Worm (Caenorhabditis elegans) whole organism, L1 larva: ENCODE data around the gene C35B1.4.

Experiments used
- C34B4.2 ChIP-seq: sonication (generic microtip); optimal IDR thresholded peaks from 2 replicates; lab custom pipeline; 2017; ENCODE audit warnings: mild to moderate bottlenecking, missing genetic modification characterization, missing compliant biosample characterization
- F16B12.6 ChIP-seq: fragments of 150-350 bp; optimal IDR thresholded peaks from 2 replicates; lab custom pipeline; 2014; ENCODE audit warnings: missing biosample characterization, missing genetic modification characterization
- Y116A8C.19 ChIP-seq: sonication (generic microtip); optimal IDR thresholded peaks from 2 replicates; lab custom pipeline; 2016; ENCODE audit warnings: missing compliant biosample characterization, missing genetic modification characterization, borderline replicate concordance
- aha-1 ChIP-seq: fragments of 150-350 bp; optimal IDR thresholded peaks from 2 replicates; lab custom pipeline; 2014; ENCODE audit warnings: missing biosample characterization, missing genetic modification characterization
- aly-2 ChIP-seq: fragments of 150-350 bp; optimal IDR thresholded peaks from 2 replicates; lab custom pipeline; 2014; ENCODE audit warnings: missing biosample characterization, missing genetic modification characterization
- ama-1 ChIP-seq: fragments of 150-350 bp; optimal IDR thresholded peaks from 2 replicates; lab custom pipeline; 2014
- blmp-1 ChIP-seq: fragments of 150-350 bp; optimal IDR thresholded peaks from 2 replicates; lab custom pipeline; 2014; ENCODE audit warnings: missing biosample characterization, missing genetic modification characterization
- ceh-8 ChIP-seq: fragments of 200-800 bp; sonication (Bioruptor generic); optimal IDR thresholded peaks from 2 replicates; lab custom pipeline; 2018; ENCODE audit warnings: mild to moderate bottlenecking, missing genetic modification characterization, moderate library complexity, missing compliant biosample characterization
- ceh-82 ChIP-seq, 3 experiments: fragments of 150-350 bp in 1 of 3; sonication (generic microtip) in 2 of 3; optimal IDR thresholded peaks; 2 replicates each; lab custom pipeline; 2014 to 2017; ENCODE audit warnings: missing biosample characterization in 3 of 3, missing genetic modification characterization in 3 of 3
- ceh-90 ChIP-seq: sonication (generic microtip); optimal IDR thresholded peaks from 2 replicates; lab custom pipeline; 2016; ENCODE audit warnings: missing genetic modification characterization, missing compliant biosample characterization
- ces-1 ChIP-seq: fragments of 150-350 bp; optimal IDR thresholded peaks from 2 replicates; lab custom pipeline; 2014; ENCODE audit warnings: missing biosample characterization, missing genetic modification reagents, missing genetic modification characterization
- dpl-1 ChIP-seq, 3 experiments: fragments of 150-350 bp in 2 of 3; sonication (generic microtip) in 1 of 3; optimal IDR thresholded peaks; 2 replicates each; lab custom pipeline; 2014 to 2017; ENCODE audit warnings: missing biosample characterization in 3 of 3, missing genetic modification characterization in 3 of 3, missing genetic modification reagents in 3 of 3
- dsc-1 ChIP-seq: sonication (generic microtip); optimal IDR thresholded peaks from 2 replicates; lab custom pipeline; 2016; ENCODE audit warnings: mild to moderate bottlenecking, missing genetic modification characterization, missing compliant biosample characterization
- efl-1 ChIP-seq, 4 experiments: fragments of 150-350 bp; optimal IDR thresholded peaks in 3 of 4; peaks in 1 of 4; 1 replicate in 1 of 4; 2 replicates in 3 of 4; lab custom pipeline; 2014; ENCODE audit warnings: missing biosample characterization in 2 of 4, missing genetic modification characterization in 2 of 4, missing genetic modification reagents in 2 of 4
- egl-13 ChIP-seq: sonication (generic microtip); optimal IDR thresholded peaks from 2 replicates; lab custom pipeline; 2016; ENCODE audit warnings: missing genotype, missing genetic modification reagents, missing genetic modification characterization, missing compliant biosample characterization
- egl-27 ChIP-seq, 2 experiments: fragments of 150-350 bp in 1 of 2; sonication (generic microtip); optimal IDR thresholded peaks; 3 replicates each; lab custom pipeline; 2017 to 2018; ENCODE audit warnings: missing biosample characterization in 2 of 2, missing genetic modification characterization in 2 of 2, missing genetic modification reagents in 2 of 2
- ets-5 ChIP-seq: fragments of 200-800 bp; sonication (Bioruptor generic); IDR thresholded peaks from 2 replicates; pipeline ENCODE4 v1.3.6; 2022; ENCODE audit warnings: missing genetic modification characterization, missing compliant biosample characterization
- fkh-10 ChIP-seq: sonication (generic microtip); optimal IDR thresholded peaks from 2 replicates; lab custom pipeline; 2017; ENCODE audit warnings: missing biosample characterization, missing genetic modification reagents, missing genetic modification characterization
- fkh-4 ChIP-seq: sonication (generic microtip); optimal IDR thresholded peaks from 2 replicates; lab custom pipeline; 2016; ENCODE audit warnings: missing compliant biosample characterization, missing genetic modification characterization, borderline replicate concordance
- fos-1 ChIP-seq: fragments of 150-350 bp; optimal IDR thresholded peaks from 2 replicates; lab custom pipeline; 2014; ENCODE audit warnings: missing biosample characterization, missing genetic modification characterization
- hpl-2 ChIP-seq: fragments of 150-350 bp; optimal IDR thresholded peaks from 2 replicates; lab custom pipeline; 2014; ENCODE audit warnings: missing biosample characterization, missing genetic modification reagents, missing genetic modification characterization
- irx-1 ChIP-seq: sonication (generic microtip); optimal IDR thresholded peaks from 2 replicates; lab custom pipeline; 2016; ENCODE audit warnings: missing genetic modification characterization, missing compliant biosample characterization
- isw-1 ChIP-seq: fragments of 200-800 bp; sonication (Bioruptor generic); IDR thresholded peaks from 2 replicates; pipeline ENCODE4 v1.3.6; 2022; ENCODE audit warnings: missing genetic modification characterization, missing compliant biosample characterization
- lin-14 ChIP-seq: fragments of 200-800 bp; sonication (Bioruptor generic); optimal IDR thresholded peaks from 2 replicates; lab custom pipeline; 2018; ENCODE audit warnings: mild to moderate bottlenecking, missing genetic modification characterization, moderate library complexity, missing compliant biosample characterization
- lin-15B ChIP-seq: fragments of 150-350 bp; sonication (generic microtip); optimal IDR thresholded peaks from 3 replicates; lab custom pipeline; 2014; ENCODE audit warnings: missing biosample characterization, missing genetic modification characterization
- lir-3 ChIP-seq: sonication (generic microtip); optimal IDR thresholded peaks from 2 replicates; lab custom pipeline; 2016; ENCODE audit warnings: mild to moderate bottlenecking, missing genetic modification characterization, moderate library complexity, missing compliant biosample characterization; ENCODE audit not compliant: poor library complexity
- lsy-2 ChIP-seq, 2 experiments: fragments of 150-350 bp; optimal IDR thresholded peaks; 2 replicates each; lab custom pipeline; 2014; ENCODE audit warnings: missing biosample characterization in 2 of 2, missing genetic modification characterization in 2 of 2
- mab-9 ChIP-seq: fragments of 200-800 bp; sonication (Bioruptor generic); IDR thresholded peaks from 2 replicates; pipeline ENCODE4 v1.3.6; 2022; ENCODE audit warnings: missing genetic modification reagents, missing genetic modification characterization, missing compliant biosample characterization
- mep-1 ChIP-seq: fragments of 150-350 bp; optimal IDR thresholded peaks from 2 replicates; lab custom pipeline; 2014; ENCODE audit warnings: missing biosample characterization, missing genetic modification characterization
- nhr-19 ChIP-seq: fragments of 200-800 bp; sonication (Bioruptor generic); conservative IDR thresholded peaks from 2 replicates; pipeline ENCODE4 v1.3.6; 2022; ENCODE audit warnings: missing genetic modification characterization, missing compliant biosample characterization
- nhr-237 ChIP-seq: fragments of 150-350 bp; optimal IDR thresholded peaks from 2 replicates; lab custom pipeline; 2014; ENCODE audit warnings: missing biosample characterization, missing genetic modification characterization
- nhr-71 ChIP-seq: sonication (generic microtip); optimal IDR thresholded peaks from 2 replicates; lab custom pipeline; 2016; ENCODE audit warnings: mild to moderate bottlenecking, missing genetic modification characterization, moderate library complexity, missing compliant biosample characterization
- nhr-77 ChIP-seq: fragments of 150-350 bp; optimal IDR thresholded peaks from 2 replicates; lab custom pipeline; 2014; ENCODE audit warnings: missing biosample characterization, missing genetic modification characterization
- nhr-84 ChIP-seq: sonication (generic microtip); optimal IDR thresholded peaks from 2 replicates; lab custom pipeline; 2017; ENCODE audit warnings: missing biosample characterization, missing genetic modification characterization
- nhr-85 ChIP-seq: sonication (generic microtip); peaks from one replicate; lab custom pipeline; 2016; ENCODE audit warnings: missing genetic modification characterization, inconsistent platforms, missing compliant biosample characterization
- nhr-90 ChIP-seq: sonication (generic microtip); optimal IDR thresholded peaks from 2 replicates; lab custom pipeline; 2016; ENCODE audit warnings: mild to moderate bottlenecking, missing genetic modification characterization, missing compliant biosample characterization; ENCODE audit not compliant: poor library complexity
- pag-3 ChIP-seq: sonication (generic microtip); optimal IDR thresholded peaks from 2 replicates; lab custom pipeline; 2017; ENCODE audit warnings: missing genetic modification characterization, mild to moderate bottlenecking, missing compliant biosample characterization, antibody characterized with exemption, borderline replicate concordance; ENCODE audit not compliant: insufficient read depth
- rnt-1 ChIP-seq: sonication (generic microtip); optimal IDR thresholded peaks from 2 replicates; lab custom pipeline; 2016; ENCODE audit warnings: mild to moderate bottlenecking, missing genetic modification characterization, moderate library complexity, missing compliant biosample characterization
- skn-1 ChIP-seq: fragments of 150-350 bp; optimal IDR thresholded peaks from 2 replicates; lab custom pipeline; 2014; ENCODE audit warnings: missing biosample characterization, missing genetic modification characterization
- snpc-4 ChIP-seq: fragments of 150-350 bp; optimal IDR thresholded peaks from 2 replicates; lab custom pipeline; 2014; ENCODE audit warnings: missing biosample characterization, missing genetic modification characterization
- snu-23 ChIP-seq: sonication (generic microtip); optimal IDR thresholded peaks from 2 replicates; lab custom pipeline; 2016; ENCODE audit warnings: missing genetic modification characterization, missing compliant biosample characterization
- sox-4 ChIP-seq: sonication (generic microtip); optimal IDR thresholded peaks from 2 replicates; lab custom pipeline; 2016; ENCODE audit warnings: missing genetic modification characterization, missing compliant biosample characterization
- sptf-1 ChIP-seq: fragments of 150-350 bp; optimal IDR thresholded peaks from 2 replicates; lab custom pipeline; 2014; ENCODE audit warnings: missing biosample characterization, missing genetic modification characterization
- tbx-2 ChIP-seq: sonication (generic microtip); optimal IDR thresholded peaks from 2 replicates; lab custom pipeline; 2016; ENCODE audit warnings: missing genetic modification characterization, missing compliant biosample characterization
- tlp-1 ChIP-seq: fragments of 150-350 bp; optimal IDR thresholded peaks from 2 replicates; lab custom pipeline; 2014; ENCODE audit warnings: missing biosample characterization, missing genetic modification characterization
- unc-130 ChIP-seq: fragments of 150-350 bp; optimal IDR thresholded peaks from 2 replicates; lab custom pipeline; 2017; ENCODE audit warnings: missing biosample characterization, missing genetic modification characterization, inconsistent platforms
- unc-30 ChIP-seq: sonication (generic microtip); optimal IDR thresholded peaks from 2 replicates; lab custom pipeline; 2017; ENCODE audit warnings: missing biosample characterization, missing genetic modification characterization
- unc-62 ChIP-seq: fragments of 150-350 bp; optimal IDR thresholded peaks from 2 replicates; lab custom pipeline; 2014; ENCODE audit warnings: missing biosample characterization, missing genetic modification reagents, missing genetic modification characterization
- unc-98 ChIP-seq: fragments of 200-800 bp; sonication (Bioruptor generic); IDR thresholded peaks from 2 replicates; pipeline ENCODE4 v1.3.6; 2022; ENCODE audit warnings: missing genetic modification characterization, missing compliant biosample characterization
- xbp-1 ChIP-seq: sonication (generic microtip); optimal IDR thresholded peaks from 2 replicates; lab custom pipeline; 2016; ENCODE audit warnings: missing genetic modification characterization, missing compliant biosample characterization
- zag-1 ChIP-seq: fragments of 150-350 bp; optimal IDR thresholded peaks from 2 replicates; lab custom pipeline; 2014; ENCODE audit warnings: missing biosample characterization, missing genetic modification characterization
- ztf-11 ChIP-seq, 2 experiments: sonication (generic microtip); optimal IDR thresholded peaks; 2 replicates each; lab custom pipeline; 2016 to 2017; ENCODE audit warnings: missing genetic modification characterization in 2 of 2, missing biosample characterization in 1 of 2, missing compliant biosample characterization in 1 of 2
- ztf-4 ChIP-seq: fragments of 150-350 bp; optimal IDR thresholded peaks from 2 replicates; lab custom pipeline; 2014; ENCODE audit warnings: missing biosample characterization, missing genetic modification characterization

The C35B1.4 gene

DNA sequence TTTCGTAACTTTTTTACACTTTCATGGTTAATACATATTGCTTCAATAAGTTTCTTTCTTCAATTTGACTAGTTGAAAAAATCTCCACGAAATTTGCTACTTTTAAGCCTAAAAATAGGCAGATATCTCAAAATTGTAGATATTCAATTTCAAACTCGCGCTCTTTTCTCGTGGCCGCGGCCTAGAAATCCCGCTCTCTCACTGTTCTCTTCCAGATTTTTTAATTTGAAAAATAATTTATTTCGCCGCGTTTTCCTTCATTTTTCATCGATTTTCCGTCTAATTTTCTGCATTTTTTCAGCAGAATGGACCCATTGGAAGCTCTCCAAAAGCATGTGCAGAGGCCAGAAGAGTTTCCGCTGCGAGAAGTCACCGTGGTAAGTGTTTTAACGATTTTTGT is 37.3 kb upstream of the C35B1.4 start, which contains the start of gene cdc-73 (continued):
- no peak for TF ChIP-seq unc-30 (tag; lab: Kevin White, UChicago)
- TF ChIP-seq blmp-1 (tag; lab: Kevin White, UChicago): no peak
- no peak for TF ChIP-seq fkh-10 (GFP tag; lab: Kevin White, UChicago)
- no peak for TF ChIP-seq skn-1
- TF ChIP-seq efl-1 (optimal IDR thresholded peaks at IDR 0.05; lab: Kevin White, UChicago): peak; percentile 93 to 94
- peak; percentile 92 to 99 for TF ChIP-seq efl-1 (GFP tag; optimal IDR thresholded peaks at IDR 0.05 in 1 of 2; lab: Kevin White, UChicago)
- TF ChIP-seq nhr-71: peak; percentile 74
- peak; percentile 59 to 60 for TF ChIP-seq lsy-2 (tag; optimal IDR thresholded peaks at IDR 0.05; lab: Kevin White, UChicago)
- no peak for TF ChIP-seq aha-1 (tag; lab: Kevin White, UChicago)
- TF ChIP-seq nhr-85 (tag; lab: Kevin White, UChicago): peak; percentile 33
- TF ChIP-seq C34B4.2: no peak
- no peak for TF ChIP-seq ztf-4
- peak; percentile 63 for TF ChIP-seq dsc-1 (tag; lab: Kevin White, UChicago)
- peak; percentile 26 for TF ChIP-seq egl-13 (tag; lab: Kevin White, UChicago)
- peak; percentile 63 for TF ChIP-seq snu-23 (GFP tag; lab: Kevin White, UChicago)
- TF ChIP-seq ces-1: no peak
- TF ChIP-seq ceh-8: no peak
- TF ChIP-seq ceh-82 (tag; optimal IDR thresholded peaks at IDR 0.05; lab: Kevin White, UChicago): peak; percentile 22 to 58 (median 25)
- TF ChIP-seq rnt-1 (tag; lab: Kevin White, UChicago): peak; percentile 94
- no peak for TF ChIP-seq snpc-4 (tag; lab: Kevin White, UChicago)
- peak; percentile 46 for TF ChIP-seq nhr-19
- no peak for TF ChIP-seq lir-3 (tag; lab: Kevin White, UChicago)
- TF ChIP-seq hpl-2 (GFP tag; lab: Kevin White, UChicago): no peak
- no peak for TF ChIP-seq tlp-1 (tag; lab: Kevin White, UChicago)
- TF ChIP-seq F16B12.6 (tag; lab: Kevin White, UChicago): peak; percentile 29
- peak; percentile 50 for TF ChIP-seq sox-4 (tag; lab: Kevin White, UChicago)
- TF ChIP-seq dpl-1 (GFP tag; optimal IDR thresholded peaks at IDR 0.05; lab: Kevin White, UChicago): peak; percentile 89 to 93 (median 91)
- peak; percentile 25 for TF ChIP-seq lin-15B
- no peak for TF ChIP-seq aly-2 (tag; lab: Kevin White, UChicago)
- peak; percentile 54 for TF ChIP-seq xbp-1 (tag; lab: Kevin White, UChicago)
- peak in 1 of 2 experiments; percentile 63 for TF ChIP-seq ztf-11 (tag; optimal IDR thresholded peaks at IDR 0.05; lab: Kevin White, UChicago)
- no peak for TF ChIP-seq nhr-84 (tag; lab: Kevin White, UChicago)
- TF ChIP-seq ets-5 (GFP tag; lab: Robert Waterston, UW): no peak
- TF ChIP-seq fkh-4: peak; percentile 53
- TF ChIP-seq isw-1 (GFP tag; lab: Robert Waterston, UW): peak; percentile 34
- TF ChIP-seq nhr-77: no peak
- no peak for TF ChIP-seq ama-1 (lab: Kevin White, UChicago)
- TF ChIP-seq fos-1 (tag; lab: Kevin White, UChicago): peak; percentile 12
- peak; percentile 72 for TF ChIP-seq tbx-2 (tag; lab: Kevin White, UChicago)
- TF ChIP-seq irx-1 (tag; lab: Kevin White, UChicago): peak; percentile 83
- no peak for TF ChIP-seq zag-1 (tag; lab: Kevin White, UChicago)
- TF ChIP-seq Y116A8C.19: no peak
- peak; percentile 64 for TF ChIP-seq mep-1 (tag; lab: Kevin White, UChicago)
- TF ChIP-seq mab-9 (GFP tag; lab: Robert Waterston, UW): 0 out of 2 replicates have a peak, but pooled peaks have one; percentile 21
- TF ChIP-seq nhr-237 (tag; lab: Kevin White, UChicago): no peak
- TF ChIP-seq egl-27 (tag; optimal IDR thresholded peaks at IDR 0.05; lab: Kevin White, UChicago): no peak
- TF ChIP-seq ceh-90 (tag; lab: Kevin White, UChicago): peak; percentile 87
- peak; percentile 70 for TF ChIP-seq nhr-90 (tag; lab: Kevin White, UChicago)
- no peak for TF ChIP-seq sptf-1
- TF ChIP-seq pag-3 (tag; lab: Kevin White, UChicago): no peak
- no peak for TF ChIP-seq unc-130 (tag; lab: Kevin White, UChicago)
- no peak for TF ChIP-seq unc-62 (GFP tag; lab: Kevin White, UChicago)
- TF ChIP-seq lin-14: no peak
- TF ChIP-seq unc-98 (GFP tag; lab: Robert Waterston, UW): 0 out of 2 replicates have a peak, but pooled peaks have one; percentile 37
